Worm (Caenorhabditis elegans): Measurements from ENCODE around the gene ttr-33.

DNA sequence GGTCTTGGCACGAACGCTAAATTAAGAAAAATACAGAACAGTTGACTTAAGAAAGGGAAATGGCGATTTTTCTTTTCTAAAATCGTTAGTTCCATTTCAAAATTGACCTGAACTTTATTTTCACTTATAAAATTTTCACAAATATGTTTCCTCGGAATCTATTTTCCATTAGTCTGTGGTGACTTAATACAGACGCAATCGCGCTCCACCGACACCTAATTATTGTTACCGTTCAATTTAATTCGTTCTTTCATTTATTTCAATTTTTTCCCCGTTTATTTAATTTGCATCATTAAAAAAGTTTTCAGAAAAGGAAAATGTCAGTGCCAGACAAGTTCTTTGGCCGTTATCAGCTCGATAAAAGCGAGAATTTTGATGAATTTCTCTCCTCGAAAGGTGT lies 17.4 kb downstream of the ttr-33 start, which contains the start of gene lbp-4:
- TF ChIP-seq ama-1 (optimal IDR thresholded peaks at IDR 0.05) = no peak
- TF ChIP-seq flt-1 (GFP tag; IDR thresholded peaks at IDR 0.05) = peak; percentile 4; the same call in 1 of the 2 replicates
- no peak for TF ChIP-seq aly-1 (tag; optimal IDR thresholded peaks at IDR 0.05)
- no peak for TF ChIP-seq F13C5.2 (tag; optimal IDR thresholded peaks at IDR 0.05)
- TF ChIP-seq ets-7 (tag; optimal IDR thresholded peaks at IDR 0.05) = peak; percentile 3
- TF ChIP-seq hmbx-1 (tag; optimal IDR thresholded peaks at IDR 0.05) = no peak
- TF ChIP-seq ceh-13 (GFP tag; optimal IDR thresholded peaks at IDR 0.05) = no peak
- TF ChIP-seq pes-1 (GFP tag; IDR thresholded peaks at IDR 0.05) = no peak
- TF ChIP-seq B0310.2 (tag; optimal IDR thresholded peaks at IDR 0.05) = no peak
- no peak for TF ChIP-seq tbx-37 (GFP tag; conservative IDR thresholded peaks at IDR 0.05)

Data from whole organism, early embryonic.